Fruit fly (Drosophila melanogaster) whole organism, embryonic: ENCODE measurements around the gene CG11679.

ENCODE experiments used
- Atf3 ChIP-seq: fragments of 200-800 bp; sonication (Bioruptor generic); optimal IDR thresholded peaks from 3 replicates; lab custom pipeline; 2016; ENCODE audit warnings: missing biosample characterization, missing genetic modification characterization
- BEAF-32 ChIP-seq: fragments of 200-800 bp; sonication (Bioruptor generic); optimal IDR thresholded peaks from 3 replicates; lab custom pipeline; 2017; ENCODE audit warnings: missing biosample characterization, missing genetic modification characterization, mild to moderate bottlenecking, moderate library complexity, missing genetic modification reagents
- Bgb ChIP-seq: fragments of 200-800 bp; sonication (Bioruptor generic); IDR thresholded peaks from 2 replicates; pipeline ENCODE4 v1.3.6; 2022; ENCODE audit warnings: missing biosample characterization, missing genetic modification characterization; ENCODE audit not compliant: partially characterized antibody
- C15 ChIP-seq: fragments of 200-800 bp; sonication (Bioruptor generic); IDR thresholded peaks from 3 replicates; pipeline ENCODE4 v1.3.6; 2022; ENCODE audit warnings: missing biosample characterization, missing genetic modification characterization
- CG1024 ChIP-seq: fragments of 200-800 bp; sonication (Bioruptor generic); IDR thresholded peaks from 2 replicates; pipeline ENCODE4 v1.3.6; 2022; ENCODE audit warnings: missing biosample characterization, missing genetic modification characterization
- CG10267 ChIP-seq: fragments of 200-800 bp; sonication (Bioruptor generic); optimal IDR thresholded peaks from 2 replicates; lab custom pipeline; 2018; ENCODE audit warnings: missing biosample characterization, mild to moderate bottlenecking, missing genetic modification characterization, moderate library complexity
- CG10321 ChIP-seq: fragments of 200-800 bp; sonication (Bioruptor generic); IDR thresholded peaks from 2 replicates; pipeline ENCODE4 v1.3.6; 2022; ENCODE audit warnings: missing biosample characterization, missing genetic modification characterization
- CG10366 ChIP-seq: fragments of 200-800 bp; sonication (Bioruptor generic); IDR thresholded peaks from 2 replicates; pipeline ENCODE4 v1.3.6; 2022; ENCODE audit warnings: missing biosample characterization, missing genetic modification characterization
- CG11504 ChIP-seq: fragments of 200-800 bp; sonication (Bioruptor generic); optimal IDR thresholded peaks from 3 replicates; lab custom pipeline; 2019; ENCODE audit warnings: missing biosample characterization, mild to moderate bottlenecking, missing genetic modification characterization, moderate library complexity
- CG11723 ChIP-seq: fragments of 200-800 bp; sonication (Bioruptor generic); optimal IDR thresholded peaks from 2 replicates; lab custom pipeline; 2017; ENCODE audit warnings: missing biosample characterization, mild to moderate bottlenecking, missing genetic modification characterization
- CG12219 ChIP-seq: fragments of 200-800 bp; sonication (Bioruptor generic); optimal IDR thresholded peaks from 3 replicates; lab custom pipeline; 2018; ENCODE audit warnings: missing biosample characterization, mild to moderate bottlenecking, missing genetic modification characterization
- CG12659 ChIP-seq: fragments of 200-800 bp; sonication (Bioruptor generic); optimal IDR thresholded peaks from 3 replicates; lab custom pipeline; 2017; ENCODE audit warnings: mild to moderate bottlenecking, missing biosample characterization, missing genetic modification reagents, missing genetic modification characterization
- CG13424 ChIP-seq: fragments of 200-800 bp; sonication (Bioruptor generic); optimal IDR thresholded peaks from 2 replicates; lab custom pipeline; 2019; ENCODE audit warnings: missing biosample characterization, mild to moderate bottlenecking, missing genetic modification characterization, moderate library complexity
- CG17361 ChIP-seq: fragments of 200-800 bp; sonication (Bioruptor generic); IDR thresholded peaks from 3 replicates; pipeline ENCODE4 v1.3.6; 2022; ENCODE audit warnings: missing biosample characterization, missing genetic modification characterization
- CG17568 ChIP-seq: fragments of 200-800 bp; sonication (Bioruptor generic); optimal IDR thresholded peaks from 2 replicates; lab custom pipeline; 2018; ENCODE audit warnings: missing biosample characterization, mild to moderate bottlenecking, missing genetic modification characterization, moderate library complexity
- CG3065 ChIP-seq: fragments of 200-800 bp; sonication (Bioruptor generic); optimal IDR thresholded peaks from 2 replicates; lab custom pipeline; 2016; ENCODE audit warnings: missing biosample characterization, missing genetic modification characterization
- CG32772 ChIP-seq: fragments of 200-800 bp; sonication (Bioruptor generic); IDR thresholded peaks from 2 replicates; pipeline ENCODE4 v1.3.6; 2022; ENCODE audit warnings: missing biosample characterization, missing genetic modification characterization
- CG3995 ChIP-seq: fragments of 200-800 bp; sonication (Bioruptor generic); optimal IDR thresholded peaks from 3 replicates; lab custom pipeline; 2016; ENCODE audit warnings: missing biosample characterization, missing genetic modification characterization
- CG42726 ChIP-seq: fragments of 200-800 bp; sonication (Bioruptor generic); IDR thresholded peaks from 2 replicates; pipeline ENCODE4 v1.3.6; 2022; ENCODE audit warnings: missing biosample characterization, missing genetic modification characterization; ENCODE audit not compliant: partially characterized antibody
- CG7372 ChIP-seq: fragments of 200-800 bp; sonication (Bioruptor generic); IDR thresholded peaks from 2 replicates; pipeline ENCODE4 v1.3.6; 2022; ENCODE audit warnings: missing biosample characterization, missing genetic modification characterization
- CG7963 ChIP-seq: fragments of 200-800 bp; sonication (Bioruptor generic); IDR thresholded peaks from 3 replicates; pipeline ENCODE4 v1.3.6; 2022; ENCODE audit warnings: missing biosample characterization, missing genetic modification characterization; ENCODE audit not compliant: partially characterized antibody
- CG9437 ChIP-seq: fragments of 200-800 bp; sonication (Bioruptor generic); optimal IDR thresholded peaks from 2 replicates; lab custom pipeline; 2018; ENCODE audit warnings: missing biosample characterization, mild to moderate bottlenecking, missing genetic modification characterization
- CG9797 ChIP-seq: fragments of 200-800 bp; sonication (Bioruptor generic); optimal IDR thresholded peaks from 3 replicates; lab custom pipeline; 2018; ENCODE audit warnings: missing biosample characterization, mild to moderate bottlenecking, missing genetic modification characterization
- D ChIP-seq, 2 experiments: fragments of 200-800 bp in 1 of 2; fragments of >200 bp in 1 of 2; sonication (Bioruptor generic) in 1 of 2; optimal IDR thresholded peaks; 2 replicates in 1 of 2; 3 replicates in 1 of 2; lab custom pipeline; 2017; ENCODE audit warnings: mild to moderate bottlenecking in 1 of 2, missing biosample characterization in 1 of 2, missing genetic modification characterization in 1 of 2, missing genetic modification reagents in 1 of 2
- Dad ChIP-seq: fragments of 200-800 bp; sonication (Bioruptor generic); optimal IDR thresholded peaks from 3 replicates; lab custom pipeline; 2016; ENCODE audit warnings: missing biosample characterization, missing genetic modification characterization
- Dp ChIP-seq: fragments of 200-800 bp; sonication (Bioruptor generic); optimal IDR thresholded peaks from 2 replicates; lab custom pipeline; 2018; ENCODE audit warnings: missing biosample characterization, mild to moderate bottlenecking, missing genetic modification characterization, moderate library complexity
- E2f1 ChIP-seq: fragments of 200-800 bp; sonication (Bioruptor generic); IDR thresholded peaks from 2 replicates; pipeline ENCODE4 v1.3.6; 2022; ENCODE audit warnings: missing biosample characterization, missing genetic modification characterization
- Fer3 ChIP-seq: fragments of 200-800 bp; sonication (Bioruptor generic); optimal IDR thresholded peaks from 2 replicates; lab custom pipeline; 2018; ENCODE audit warnings: missing biosample characterization, mild to moderate bottlenecking, missing genetic modification characterization, moderate library complexity
- H2.0 ChIP-seq: fragments of 200-800 bp; sonication (Bioruptor generic); IDR thresholded peaks from 2 replicates; pipeline ENCODE4 v1.3.6; 2022; ENCODE audit warnings: missing biosample characterization, missing genetic modification characterization
- MBD-R2 ChIP-seq: fragments of 200-800 bp; sonication (Bioruptor generic); IDR thresholded peaks from 2 replicates; pipeline ENCODE4 v1.3.6; 2022; ENCODE audit warnings: missing biosample characterization, missing genetic modification characterization
- Ravus ChIP-seq: fragments of 200-800 bp; sonication (Bioruptor generic); IDR thresholded peaks from 2 replicates; pipeline ENCODE4 v1.3.6; 2022; ENCODE audit warnings: missing biosample characterization, missing genetic modification characterization
- Rfx ChIP-seq: fragments of 200-800 bp; sonication (Bioruptor generic); IDR thresholded peaks from 2 replicates; pipeline ENCODE4 v1.3.6; 2022; ENCODE audit warnings: missing biosample characterization, missing genetic modification characterization
- Scr ChIP-seq: fragments of 200-800 bp; sonication (Bioruptor generic); IDR thresholded peaks from 2 replicates; pipeline ENCODE4 v1.3.6; 2022; ENCODE audit warnings: missing biosample characterization, missing genetic modification characterization; ENCODE audit not compliant: partially characterized antibody
- Side ChIP-seq: fragments of 200-800 bp; sonication (Bioruptor generic); optimal IDR thresholded peaks from 2 replicates; lab custom pipeline; 2016; ENCODE audit warnings: missing biosample characterization, missing genetic modification characterization
- amos ChIP-seq: fragments of 200-800 bp; sonication (Bioruptor generic); IDR thresholded peaks from 2 replicates; pipeline ENCODE4 v1.3.6; 2022; ENCODE audit warnings: missing biosample characterization, missing genetic modification characterization; ENCODE audit not compliant: partially characterized antibody
- bbx ChIP-seq: fragments of 200-800 bp; sonication (Bioruptor generic); IDR thresholded peaks from 2 replicates; pipeline ENCODE4 v1.3.6; 2022; ENCODE audit warnings: missing biosample characterization, missing genetic modification characterization; ENCODE audit not compliant: partially characterized antibody
- caup ChIP-seq: fragments of 200-800 bp; sonication (Bioruptor generic); optimal IDR thresholded peaks from 3 replicates; lab custom pipeline; 2017; ENCODE audit warnings: missing biosample characterization, mild to moderate bottlenecking, missing genetic modification characterization, moderate library complexity; ENCODE audit not compliant: severe bottlenecking
- crp ChIP-seq, 2 experiments: fragments of 200-800 bp; sonication (Bioruptor generic); optimal IDR thresholded peaks; 2 replicates in 1 of 2; 3 replicates in 1 of 2; lab custom pipeline; 2017; ENCODE audit warnings: missing biosample characterization in 2 of 2, missing genetic modification characterization in 2 of 2, mild to moderate bottlenecking in 1 of 2, moderate library complexity in 1 of 2
- fd102C ChIP-seq: fragments of 200-800 bp; sonication (Bioruptor generic); optimal IDR thresholded peaks from 2 replicates; lab custom pipeline; 2018; ENCODE audit warnings: missing biosample characterization, mild to moderate bottlenecking, missing genetic modification characterization, moderate library complexity
- insv ChIP-seq, 2 experiments: fragments of 200-800 bp; sonication (Bioruptor generic); optimal IDR thresholded peaks; 3 replicates each; lab custom pipeline; 2016 to 2018; ENCODE audit warnings: missing biosample characterization in 2 of 2, missing genetic modification characterization in 2 of 2
- jumu ChIP-seq: fragments of 200-800 bp; sonication (Bioruptor generic); optimal IDR thresholded peaks from 3 replicates; lab custom pipeline; 2016; ENCODE audit warnings: missing biosample characterization, missing genetic modification characterization
- luna ChIP-seq: fragments of 200-800 bp; sonication (Bioruptor generic); optimal IDR thresholded peaks from 2 replicates; lab custom pipeline; 2016; ENCODE audit warnings: missing biosample characterization, missing genetic modification characterization
- nerfin-2 ChIP-seq: fragments of 200-800 bp; sonication (Bioruptor generic); IDR thresholded peaks from 2 replicates; pipeline ENCODE4 v1.3.6; 2022; ENCODE audit warnings: missing biosample characterization, missing genetic modification characterization; ENCODE audit not compliant: partially characterized antibody
- prd ChIP-seq, 3 experiments: fragments of >200 bp in 2 of 3; fragments of 200-800 bp in 1 of 3; sonication (Bioruptor generic) in 1 of 3; optimal IDR thresholded peaks in 2 of 3; IDR thresholded peaks in 1 of 3; 2 replicates in 2 of 3; 3 replicates in 1 of 3; pipeline versions ENCODE4 v1.3.6 to Lab custom; 2017 to 2022; ENCODE audit warnings: missing biosample characterization in 1 of 3, missing genetic modification characterization in 1 of 3
- pzg ChIP-seq: fragments of 200-800 bp; sonication (Bioruptor generic); optimal IDR thresholded peaks from 3 replicates; lab custom pipeline; 2018; ENCODE audit warnings: missing biosample characterization, mild to moderate bottlenecking, missing genetic modification characterization, moderate library complexity
- shn ChIP-seq: fragments of 200-800 bp; sonication (Bioruptor generic); optimal IDR thresholded peaks from 3 replicates; lab custom pipeline; 2016; ENCODE audit warnings: missing biosample characterization, missing genetic modification characterization
- stc ChIP-seq: fragments of 200-800 bp; sonication (Bioruptor generic); IDR thresholded peaks from 2 replicates; pipeline ENCODE4 v1.3.6; 2022; ENCODE audit warnings: missing biosample characterization, missing genetic modification characterization

CG11679 gene

dm6 chrX:15785429-15786239 is 46.9 kb upstream of the CG11679 start, which contains the start of the genes Paf-AHalpha and mRpS30 (continued):
- no peak for TF ChIP-seq shn (GFP tag; lab: Kevin White, UChicago)
- no peak for TF ChIP-seq caup (GFP tag; lab: Kevin White, UChicago)
- no peak for TF ChIP-seq insv (GFP tag; optimal IDR thresholded peaks at IDR 0.05; lab: Kevin White, UChicago)
- peak; percentile 14; the same call in 1 of the 2 replicates for TF ChIP-seq amos (GFP tag; lab: Robert Waterston, UW)
- TF ChIP-seq CG7963 (GFP tag; lab: Robert Waterston, UW) = no peak
- TF ChIP-seq CG12659 (GFP tag; lab: Kevin White, UChicago) = peak; percentile 23
- no peak for TF ChIP-seq luna
- no peak for TF ChIP-seq Dad
- no peak for TF ChIP-seq CG32772 (GFP tag; lab: Robert Waterston, UW)
- TF ChIP-seq CG17361 (GFP tag; lab: Robert Waterston, UW) = no peak
- peak; percentile 40; the same call in 1 of the 2 replicates for TF ChIP-seq Rfx (GFP tag; lab: Robert Waterston, UW)
- TF ChIP-seq Ravus (GFP tag; lab: Robert Waterston, UW) = no peak
- TF ChIP-seq E2f1 (GFP tag; lab: Robert Waterston, UW) = no peak
- no peak for TF ChIP-seq fd102C (GFP tag; lab: Kevin White, UChicago)
- TF ChIP-seq prd (optimal IDR thresholded peaks at IDR 0.05; lab: Kevin White, UChicago) = no peak
- TF ChIP-seq prd (GFP tag; IDR thresholded peaks at IDR 0.05; lab: Robert Waterston, UW) = no peak
- TF ChIP-seq nerfin-2 (GFP tag; lab: Robert Waterston, UW) = no peak
- TF ChIP-seq MBD-R2 = peak; percentile 56
- no peak for TF ChIP-seq CG42726 (GFP tag; lab: Robert Waterston, UW)
- TF ChIP-seq CG7372 = no peak
- peak; percentile 19 for TF ChIP-seq CG10267 (tag; lab: Kevin White, UChicago)
- TF ChIP-seq CG11723 (GFP tag; lab: Kevin White, UChicago) = no peak
- TF ChIP-seq Fer3 (tag; lab: Kevin White, UChicago) = no peak
- TF ChIP-seq CG3995 (GFP tag; lab: Kevin White, UChicago) = peak; percentile 94
- TF ChIP-seq jumu (GFP tag; lab: Kevin White, UChicago) = no peak
- TF ChIP-seq Dp (GFP tag; lab: Kevin White, UChicago) = peak; percentile 32
- peak; percentile 89 for TF ChIP-seq CG9437 (GFP tag; lab: Kevin White, UChicago)
- no peak for TF ChIP-seq CG10321 (GFP tag; lab: Robert Waterston, UW)
- no peak for TF ChIP-seq D (optimal IDR thresholded peaks at IDR 0.05; lab: Kevin White, UChicago)
- no peak for TF ChIP-seq D (GFP tag; optimal IDR thresholded peaks at IDR 0.05; lab: Kevin White, UChicago)
- TF ChIP-seq CG12219 = no peak
- TF ChIP-seq Atf3 (GFP tag; lab: Kevin White, UChicago) = no peak
- peak; percentile 58 for TF ChIP-seq pzg (GFP tag; lab: Kevin White, UChicago)
- TF ChIP-seq CG13424 (tag; lab: Kevin White, UChicago) = no peak
- peak; percentile 29; the same call in 1 of the 2 replicates for TF ChIP-seq Bgb (GFP tag; lab: Robert Waterston, UW)
- TF ChIP-seq BEAF-32 (GFP tag; lab: Kevin White, UChicago) = peak; percentile 51
- TF ChIP-seq CG3065 (GFP tag; lab: Kevin White, UChicago) = no peak
- peak; percentile 14; the same call in 1 of the 2 replicates for TF ChIP-seq Scr (GFP tag; lab: Robert Waterston, UW)
- TF ChIP-seq CG17568 (GFP tag; lab: Kevin White, UChicago) = no peak
- no peak for TF ChIP-seq C15 (GFP tag; lab: Robert Waterston, UW)
- 0 out of 2 replicates have a peak, but pooled peaks have one; percentile 35 for TF ChIP-seq bbx
- TF ChIP-seq CG1024 (GFP tag; lab: Robert Waterston, UW) = no peak
- peak in 1 of 2 experiments; percentile 78 for TF ChIP-seq crp (GFP tag; optimal IDR thresholded peaks at IDR 0.05; lab: Kevin White, UChicago)
- TF ChIP-seq CG10366 (GFP tag; lab: Robert Waterston, UW) = no peak
- no peak for TF ChIP-seq H2.0 (GFP tag; lab: Robert Waterston, UW)
- TF ChIP-seq Side (GFP tag; lab: Kevin White, UChicago) = no peak
- peak; percentile 60 for TF ChIP-seq CG9797 (GFP tag; lab: Kevin White, UChicago)
- no peak for TF ChIP-seq CG11504
- TF ChIP-seq stc (GFP tag; lab: Robert Waterston, UW) = no peak
